Fruit fly (Drosophila melanogaster) whole organism, wandering third instar larva: Measurements from ENCODE around the gene CG16865.
A peak's percentile ranks its signal among the peaks of the same experiment; 100 is the strongest.

Source experiments
- Abd-B ChIP-seq: fragments of >200 bp; optimal IDR thresholded peaks from 2 replicates; lab custom pipeline; 2017; ENCODE audit warnings: missing biosample characterization, missing genetic modification characterization
- CG32264 ChIP-seq: fragments of 200-800 bp; sonication (Bioruptor generic); optimal IDR thresholded peaks from 2 replicates; lab custom pipeline; 2016; ENCODE audit warnings: missing biosample characterization, missing genetic modification characterization
- CG9705 ChIP-seq: fragments of 200-800 bp; sonication (Bioruptor generic); optimal IDR thresholded peaks from 2 replicates; lab custom pipeline; 2018; ENCODE audit warnings: missing biosample characterization, mild to moderate bottlenecking, missing genetic modification characterization
- CrebA ChIP-seq: fragments of 200-800 bp; sonication (Bioruptor generic); optimal IDR thresholded peaks from 2 replicates; lab custom pipeline; 2016; ENCODE audit warnings: missing biosample characterization, mild to moderate bottlenecking, missing genetic modification characterization, borderline replicate concordance
- Dfd ChIP-seq: fragments of >200 bp; optimal IDR thresholded peaks from 2 replicates; lab custom pipeline; 2017; ENCODE audit warnings: missing biosample characterization, missing genetic modification characterization
- Dif ChIP-seq: fragments of 200-275, 200-300 bp; sonication (Bioruptor generic); optimal IDR thresholded peaks from 2 replicates; lab custom pipeline; 2018; ENCODE audit warnings: missing biosample characterization, missing genetic modification characterization; ENCODE audit not compliant: partially characterized antibody
- GATAd ChIP-seq: sonication (Bioruptor generic); optimal IDR thresholded peaks from 2 replicates; lab custom pipeline; 2016; ENCODE audit warnings: missing biosample characterization, missing genetic modification characterization
- Hnf4 ChIP-seq: fragments of 200-800 bp; sonication (Bioruptor generic); optimal IDR thresholded peaks from 2 replicates; lab custom pipeline; 2016; ENCODE audit warnings: missing biosample characterization, mild to moderate bottlenecking, missing genetic modification characterization
- Hr78 ChIP-seq: fragments of >200 bp; optimal IDR thresholded peaks from 2 replicates; lab custom pipeline; 2017; ENCODE audit warnings: missing biosample characterization, missing genetic modification characterization
- Hr83 ChIP-seq: fragments of 200-300 bp; sonication (Bioruptor generic); optimal IDR thresholded peaks from 2 replicates; lab custom pipeline; 2016; ENCODE audit warnings: missing biosample characterization, mild to moderate bottlenecking, missing genetic modification characterization, moderate library complexity; ENCODE audit not compliant: poor library complexity, severe bottlenecking
- Jra ChIP-seq: sonication (Bioruptor generic); optimal IDR thresholded peaks from 2 replicates; lab custom pipeline; 2016; ENCODE audit warnings: missing biosample characterization, missing genetic modification characterization
- Mio ChIP-seq: sonication (Bioruptor generic); optimal IDR thresholded peaks from 2 replicates; lab custom pipeline; 2016; ENCODE audit warnings: missing biosample characterization, missing genetic modification characterization
- Myc ChIP-seq: fragments of >200 bp; optimal IDR thresholded peaks from 2 replicates; lab custom pipeline; 2017
- N ChIP-seq: fragments of >200 bp; optimal IDR thresholded peaks from 2 replicates; lab custom pipeline; 2018; ENCODE audit warnings: missing biosample characterization, missing external identifiers, missing genetic modification characterization
- OdsH ChIP-seq: fragments of 200-800 bp; sonication (Bioruptor generic); optimal IDR thresholded peaks from 2 replicates; lab custom pipeline; 2016; ENCODE audit warnings: missing biosample characterization, mild to moderate bottlenecking, missing genetic modification characterization
- Rel ChIP-seq, 2 experiments: fragments of 200-800 bp; sonication (Bioruptor generic) in 1 of 2; optimal IDR thresholded peaks; 2 replicates in 1 of 2; 3 replicates in 1 of 2; lab custom pipeline; 2016 to 2019; ENCODE audit warnings: mild to moderate bottlenecking in 2 of 2, missing biosample characterization in 2 of 2, missing genetic modification characterization in 2 of 2, moderate library complexity in 1 of 2
- Sp1 ChIP-seq: fragments of 200-800 bp; sonication (Bioruptor generic); optimal IDR thresholded peaks from 3 replicates; lab custom pipeline; 2019; ENCODE audit warnings: missing biosample characterization, mild to moderate bottlenecking, missing genetic modification characterization, moderate library complexity
- Vsx2 ChIP-seq: fragments of 200-300, 225-300 bp; sonication (Bioruptor generic); optimal IDR thresholded peaks from 2 replicates; lab custom pipeline; 2018; ENCODE audit warnings: missing biosample characterization, missing genetic modification characterization; ENCODE audit not compliant: partially characterized antibody
- brk ChIP-seq: fragments of 200-800 bp; sonication (Bioruptor generic); optimal IDR thresholded peaks from 2 replicates; lab custom pipeline; 2016; ENCODE audit warnings: missing biosample characterization, mild to moderate bottlenecking, missing genetic modification characterization
- dl ChIP-seq, 2 experiments: fragments of 175-275, 200-275 bp in 1 of 2; fragments of 200-275 bp in 1 of 2; sonication (Bioruptor generic); optimal IDR thresholded peaks; lab custom pipeline; 2018; ENCODE audit warnings: mild to moderate bottlenecking in 2 of 2, missing biosample characterization in 2 of 2, missing genetic modification characterization in 2 of 2, moderate library complexity in 2 of 2; ENCODE audit not compliant: partially characterized antibody in 2 of 2, insufficient read depth in 1 of 2
- dmrt93B ChIP-seq: fragments of 200-800 bp; sonication (Bioruptor generic); optimal IDR thresholded peaks from 2 replicates; lab custom pipeline; 2018; ENCODE audit warnings: missing biosample characterization, mild to moderate bottlenecking, missing genetic modification characterization
- dsf ChIP-seq: sonication (Bioruptor generic); optimal IDR thresholded peaks from 2 replicates; lab custom pipeline; 2016; ENCODE audit warnings: missing biosample characterization, missing genetic modification characterization, borderline replicate concordance
- ey ChIP-seq: fragments of 200-800 bp; sonication (Bioruptor generic); optimal IDR thresholded peaks from 2 replicates; lab custom pipeline; 2016; ENCODE audit warnings: missing biosample characterization, missing genetic modification characterization
- foxo ChIP-seq, 2 experiments: fragments of 200-800 bp; sonication (Bioruptor generic); optimal IDR thresholded peaks; 2 replicates in 1 of 2; 3 replicates in 1 of 2; lab custom pipeline; 2016 to 2017; ENCODE audit warnings: missing biosample characterization in 2 of 2, missing genetic modification characterization in 2 of 2
- fru ChIP-seq: fragments of 200-800 bp; sonication (Bioruptor generic); optimal IDR thresholded peaks from 3 replicates; lab custom pipeline; 2016; ENCODE audit warnings: missing biosample characterization, mild to moderate bottlenecking, missing genetic modification characterization
- h ChIP-seq: fragments of 200-800 bp; sonication (Bioruptor generic); optimal IDR thresholded peaks from 3 replicates; lab custom pipeline; 2016; ENCODE audit warnings: missing biosample characterization, mild to moderate bottlenecking, missing genetic modification characterization
- jim ChIP-seq: fragments of 175-275, 200-325 bp; sonication (Bioruptor generic); optimal IDR thresholded peaks from 2 replicates; lab custom pipeline; 2016; ENCODE audit warnings: missing biosample characterization, mild to moderate bottlenecking, missing genetic modification characterization
- lola ChIP-seq: fragments of >200 bp; optimal IDR thresholded peaks from 2 replicates; lab custom pipeline; 2017; ENCODE audit warnings: missing biosample characterization, missing genetic modification characterization
- pan ChIP-seq: fragments of >200 bp; optimal IDR thresholded peaks from 2 replicates; lab custom pipeline; 2017
- psq ChIP-seq: fragments of 200-800 bp; sonication (Bioruptor generic); optimal IDR thresholded peaks from 3 replicates; lab custom pipeline; 2017; ENCODE audit warnings: missing biosample characterization, mild to moderate bottlenecking, missing genetic modification characterization, moderate library complexity
- rgr ChIP-seq: fragments of 200-800 bp; sonication (Bioruptor generic); optimal IDR thresholded peaks from 3 replicates; lab custom pipeline; 2016; ENCODE audit warnings: missing biosample characterization, mild to moderate bottlenecking, missing genetic modification characterization
- sage ChIP-seq: fragments of 200-800 bp; sonication (Bioruptor generic); optimal IDR thresholded peaks from 2 replicates; lab custom pipeline; 2016; ENCODE audit warnings: missing biosample characterization, mild to moderate bottlenecking, missing genetic modification characterization
- sv ChIP-seq: fragments of 200-800 bp; sonication (Bioruptor generic); optimal IDR thresholded peaks from 3 replicates; lab custom pipeline; 2016; ENCODE audit warnings: missing biosample characterization, missing genetic modification characterization
- tai ChIP-seq: sonication (Bioruptor generic); optimal IDR thresholded peaks from 2 replicates; lab custom pipeline; 2016; ENCODE audit warnings: missing biosample characterization, missing genetic modification characterization
- usp ChIP-seq: fragments of >200 bp; optimal IDR thresholded peaks from 2 replicates; lab custom pipeline; 2017; ENCODE audit warnings: missing biosample characterization, missing genetic modification characterization
- woc ChIP-seq: sonication (Bioruptor generic); optimal IDR thresholded peaks from 2 replicates; lab custom pipeline; 2016; ENCODE audit warnings: missing biosample characterization, mild to moderate bottlenecking, missing genetic modification characterization

The CG16865 gene

dm6 chr2L:13778648-13779047 lies 32.7 kb upstream of the CG16865 start:
- TF ChIP-seq rgr (GFP tag; lab: Kevin White, UChicago) (peak; percentile 13), Hnf4 (GFP tag; lab: Kevin White, UChicago) (peak; percentile 12), Dfd (GFP tag; lab: Kevin White, UChicago) (no peak), GATAd (GFP tag; lab: Kevin White, UChicago) (no peak), usp (GFP tag; lab: Kevin White, UChicago) (no peak), ey (GFP tag; lab: Kevin White, UChicago) (peak; percentile 7), sv (GFP tag; lab: Kevin White, UChicago) (peak; percentile 21), sage (GFP tag; lab: Kevin White, UChicago) (no peak), Hr83 (GFP tag; lab: Kevin White, UChicago) (no peak), OdsH (GFP tag; lab: Kevin White, UChicago) (no peak), CG9705 (no peak), jim (no peak), CG32264 (GFP tag; lab: Kevin White, UChicago) (no peak), foxo (GFP tag; optimal IDR thresholded peaks at IDR 0.05; lab: Kevin White, UChicago) (no peak)

- TF ChIP-seq CrebA (GFP tag; lab: Kevin White, UChicago) (no peak), Sp1 (GFP tag; lab: Kevin White, UChicago) (no peak), Myc (lab: Kevin White, UChicago) (no peak), woc (no peak), Hnf4 (GFP tag; lab: Kevin White, UChicago) (no peak), Jra (GFP tag; lab: Kevin White, UChicago) (no peak), Abd-B (GFP tag; lab: Kevin White, UChicago) (no peak), CG9705 (no peak), sage (GFP tag; lab: Kevin White, UChicago) (no peak), jim (no peak), psq (GFP tag; lab: Kevin White, UChicago) (no peak), h (GFP tag; lab: Kevin White, UChicago) (no peak), tai (GFP tag; lab: Kevin White, UChicago) (no peak), CG32264 (GFP tag; lab: Kevin White, UChicago) (no peak), foxo (GFP tag; optimal IDR thresholded peaks at IDR 0.05; lab: Kevin White, UChicago) (no peak), Vsx2 (GFP tag; lab: Kevin White, UChicago) (no peak), N (no peak)
Measured at dm6 chr2L:13779162-13779561, 32.2 kb upstream of the CG16865 start.

DNA sequence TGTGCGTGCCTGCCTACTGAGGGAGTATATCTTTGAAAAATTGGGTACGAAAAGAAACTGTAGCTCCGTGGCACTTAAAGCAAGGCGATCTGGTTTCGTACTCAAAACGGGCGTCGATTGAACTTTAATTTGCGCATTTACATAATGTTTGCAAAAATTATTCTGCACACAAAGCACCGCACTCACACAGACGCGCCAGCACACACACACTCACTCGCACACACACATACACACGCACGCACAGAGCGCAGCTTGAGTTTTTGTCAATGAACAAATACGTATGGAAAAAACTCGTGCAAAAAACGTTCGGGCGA lies 31.6 kb upstream of the CG16865 start:
- TF ChIP-seq Abd-B (GFP tag; lab: Kevin White, UChicago) = no peak
- no peak for TF ChIP-seq brk (GFP tag; lab: Kevin White, UChicago)
- TF ChIP-seq Dif = peak; percentile 46
- TF ChIP-seq Hr83 (GFP tag; lab: Kevin White, UChicago) = peak; percentile 85
- TF ChIP-seq dl (GFP tag; optimal IDR thresholded peaks at IDR 0.05; lab: Kevin White, UChicago; ENCODE audit: insufficient read depth in 1 of 2, partially characterized antibody in 2 of 2) = peak in 1 of 2 experiments; percentile 39
- TF ChIP-seq lola = no peak
- TF ChIP-seq Dfd (GFP tag; lab: Kevin White, UChicago) = peak; percentile 34
- no peak for TF ChIP-seq Rel (GFP tag; optimal IDR thresholded peaks at IDR 0.05; lab: Kevin White, UChicago)
- peak; percentile 39 for TF ChIP-seq Rel (tag; optimal IDR thresholded peaks at IDR 0.05; lab: Kevin White, UChicago)

DNA sequence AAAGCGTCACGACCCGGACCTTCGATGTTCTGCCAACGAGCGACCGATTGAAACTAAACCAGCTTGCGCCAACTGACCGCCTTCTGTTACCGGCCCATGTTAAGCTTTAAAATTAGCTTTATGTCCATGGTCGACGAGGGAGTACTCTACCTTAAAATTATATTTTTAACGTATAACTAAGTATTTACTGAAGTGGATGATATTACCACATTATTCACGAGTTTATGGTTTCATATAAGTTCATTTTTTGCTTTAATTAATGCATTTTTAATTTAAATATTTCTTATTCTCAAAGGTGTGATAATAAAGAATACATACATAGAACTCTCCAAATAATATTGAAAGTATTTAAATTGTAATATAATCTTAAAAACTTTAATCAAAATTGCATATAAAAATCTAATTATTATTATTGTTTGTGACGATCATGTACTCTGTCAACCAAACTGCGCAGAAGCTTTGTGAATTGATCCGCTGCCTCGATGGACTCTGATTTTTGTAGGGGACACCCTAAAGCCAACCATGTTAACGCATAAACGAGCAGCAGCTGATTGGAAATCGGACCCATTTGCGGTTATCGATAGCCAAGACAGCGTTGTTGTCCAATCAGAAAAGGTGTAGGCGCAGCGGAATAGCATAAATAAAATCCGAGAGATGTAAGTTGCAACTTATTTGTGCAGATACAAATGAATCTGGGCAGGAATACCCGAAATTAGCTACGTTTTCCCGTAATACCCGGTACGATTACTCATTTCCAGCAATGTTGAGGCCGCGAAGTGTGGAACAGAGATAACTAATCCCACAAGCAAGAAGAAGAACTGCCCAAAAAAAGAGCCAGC lies 31.0 kb upstream of the CG16865 start, which contains the start of the genes CG9008 and p38b:
CG9008 (minus strand) TSS at position 57 of the 839 bp plus-strand sequence.
p38b (plus strand) TSS at position 581 of the 839 bp plus-strand sequence.
- TF ChIP-seq Vsx2 (GFP tag; lab: Kevin White, UChicago) (no peak), pan (lab: Kevin White, UChicago) (no peak), rgr (GFP tag; lab: Kevin White, UChicago) (peak; percentile 58), lola (no peak), sage (GFP tag; lab: Kevin White, UChicago) (peak; percentile 79), CG9705 (peak; percentile 65), CrebA (GFP tag; lab: Kevin White, UChicago) (no peak), foxo (GFP tag; optimal IDR thresholded peaks at IDR 0.05; lab: Kevin White, UChicago) (peak in 1 of 2 experiments; percentile 87), Myc (lab: Kevin White, UChicago) (no peak), GATAd (GFP tag; lab: Kevin White, UChicago) (no peak), Dif (no peak), brk (GFP tag; lab: Kevin White, UChicago) (no peak), Hr83 (GFP tag; lab: Kevin White, UChicago) (peak; percentile 74), N (no peak), CG32264 (GFP tag; lab: Kevin White, UChicago) (peak; percentile 39), dmrt93B (no peak), Dfd (GFP tag; lab: Kevin White, UChicago) (no peak), Mio (GFP tag; lab: Kevin White, UChicago) (no peak), ey (GFP tag; lab: Kevin White, UChicago) (peak; percentile 26), fru (GFP tag; lab: Kevin White, UChicago) (peak; percentile 78), OdsH (GFP tag; lab: Kevin White, UChicago) (peak; percentile 76), usp (GFP tag; lab: Kevin White, UChicago) (no peak), jim (peak; percentile 57), psq (GFP tag; lab: Kevin White, UChicago) (peak; percentile 84), woc (peak; percentile 86), h (GFP tag; lab: Kevin White, UChicago) (peak; percentile 69), sv (GFP tag; lab: Kevin White, UChicago) (peak; percentile 65), dl (GFP tag; optimal IDR thresholded peaks at IDR 0.05; lab: Kevin White, UChicago; ENCODE audit: insufficient read depth in 1 of 2, partially characterized antibody in 2 of 2) (no peak), Hr78 (no peak), dsf (GFP tag; lab: Kevin White, UChicago) (peak; percentile 18), tai (GFP tag; lab: Kevin White, UChicago) (no peak), Hnf4 (GFP tag; lab: Kevin White, UChicago) (peak; percentile 39)
